Fruit fly (Drosophila melanogaster) whole organism, embryonic: ENCODE measurements around the gene CG15332.

Experiments
- B-H2 ChIP-seq: fragments of 200-800 bp; sonication (Bioruptor generic); optimal IDR thresholded peaks from 2 replicates; lab custom pipeline; 2018; ENCODE audit warnings: missing biosample characterization, mild to moderate bottlenecking, missing genetic modification characterization
- CG11093 ChIP-seq: fragments of 200-800 bp; sonication (Bioruptor generic); IDR thresholded peaks from 3 replicates; pipeline ENCODE4 v1.3.6; 2022; ENCODE audit warnings: missing biosample characterization, missing genetic modification characterization
- CG12236 ChIP-seq: fragments of 200-800 bp; sonication (Bioruptor generic); optimal IDR thresholded peaks from 2 replicates; lab custom pipeline; 2016; ENCODE audit warnings: missing biosample characterization, missing genetic modification characterization
- CG12299 ChIP-seq: fragments of 200-800 bp; sonication (Bioruptor generic); optimal IDR thresholded peaks from 2 replicates; lab custom pipeline; 2018; ENCODE audit warnings: missing biosample characterization, mild to moderate bottlenecking, missing genetic modification characterization
- CG12391 ChIP-seq: fragments of 200-800 bp; sonication (Bioruptor generic); optimal IDR thresholded peaks from 3 replicates; lab custom pipeline; 2018; ENCODE audit warnings: missing biosample characterization, mild to moderate bottlenecking, missing genetic modification characterization, moderate library complexity
- CG12942 ChIP-seq: fragments of 200-800 bp; sonication (Bioruptor generic); optimal IDR thresholded peaks from 3 replicates; lab custom pipeline; 2016; ENCODE audit warnings: missing biosample characterization, missing genetic modification characterization
- CG13296 ChIP-seq: fragments of 200-800 bp; sonication (Bioruptor generic); optimal IDR thresholded peaks from 3 replicates; lab custom pipeline; 2018; ENCODE audit warnings: missing biosample characterization, mild to moderate bottlenecking, missing genetic modification characterization
- CG13424 ChIP-seq: fragments of 200-800 bp; sonication (Bioruptor generic); optimal IDR thresholded peaks from 2 replicates; lab custom pipeline; 2019; ENCODE audit warnings: missing biosample characterization, mild to moderate bottlenecking, missing genetic modification characterization, moderate library complexity
- CG14860 ChIP-seq: fragments of 200-800 bp; sonication (Bioruptor generic); IDR thresholded peaks from 3 replicates; pipeline ENCODE4 v1.3.6; 2022; ENCODE audit warnings: missing biosample characterization, missing genetic modification characterization; ENCODE audit not compliant: partially characterized antibody
- CG1647 ChIP-seq: fragments of 200-800 bp; sonication (Bioruptor generic); optimal IDR thresholded peaks from 3 replicates; lab custom pipeline; 2016; ENCODE audit warnings: missing biosample characterization, missing genetic modification characterization
- CG17361 ChIP-seq: fragments of 200-800 bp; sonication (Bioruptor generic); IDR thresholded peaks from 3 replicates; pipeline ENCODE4 v1.3.6; 2022; ENCODE audit warnings: missing biosample characterization, missing genetic modification characterization
- CG18599 ChIP-seq: fragments of 200-800 bp; sonication (Bioruptor generic); optimal IDR thresholded peaks from 3 replicates; lab custom pipeline; 2017; ENCODE audit warnings: missing biosample characterization, missing genetic modification characterization, mild to moderate bottlenecking, moderate library complexity, missing genetic modification reagents
- CG2129 ChIP-seq: fragments of 200-800 bp; sonication (Bioruptor generic); IDR thresholded peaks from 2 replicates; pipeline ENCODE4 v1.3.6; 2022; ENCODE audit warnings: missing biosample characterization, missing genetic modification characterization; ENCODE audit not compliant: partially characterized antibody
- CG32767 ChIP-seq: fragments of 200-800 bp; sonication (Bioruptor generic); IDR thresholded peaks from 2 replicates; pipeline ENCODE4 v1.3.6; 2022; ENCODE audit warnings: missing biosample characterization, missing genetic modification characterization
- CG33557 ChIP-seq: fragments of 200-800 bp; sonication (Bioruptor generic); optimal IDR thresholded peaks from 2 replicates; lab custom pipeline; 2019; ENCODE audit warnings: missing biosample characterization, mild to moderate bottlenecking, missing genetic modification characterization, moderate library complexity
- CG34376 ChIP-seq: fragments of 200-800 bp; sonication (Bioruptor generic); optimal IDR thresholded peaks from 2 replicates; lab custom pipeline; 2018; ENCODE audit warnings: missing biosample characterization, mild to moderate bottlenecking, missing genetic modification characterization
- CG34422 ChIP-seq: fragments of 200-800 bp; sonication (Bioruptor generic); IDR thresholded peaks from 3 replicates; pipeline ENCODE4 v1.3.6; 2022; ENCODE audit warnings: missing biosample characterization, missing genetic modification characterization
- CG4617 ChIP-seq: fragments of 200-800 bp; sonication (Bioruptor generic); optimal IDR thresholded peaks from 3 replicates; lab custom pipeline; 2016; ENCODE audit warnings: missing biosample characterization, missing genetic modification characterization, borderline replicate concordance
- CG6272 ChIP-seq: fragments of 200-800 bp; sonication (Bioruptor generic); IDR thresholded peaks from 2 replicates; pipeline ENCODE4 v1.3.6; 2022; ENCODE audit warnings: missing biosample characterization, missing genetic modification characterization
- CG6683 ChIP-seq: fragments of 200-800 bp; sonication (Bioruptor generic); optimal IDR thresholded peaks from 2 replicates; lab custom pipeline; 2017; ENCODE audit warnings: missing biosample characterization, mild to moderate bottlenecking, missing genetic modification characterization, missing genetic modification reagents
- CG6765 ChIP-seq: fragments of 200-800 bp; sonication (Bioruptor generic); optimal IDR thresholded peaks from 3 replicates; lab custom pipeline; 2017; ENCODE audit warnings: missing biosample characterization, mild to moderate bottlenecking, missing genetic modification characterization
- Dref ChIP-seq: fragments of 200-800 bp; sonication (Bioruptor generic); IDR thresholded peaks from 2 replicates; pipeline ENCODE4 v1.3.6; 2022; ENCODE audit warnings: missing biosample characterization, missing genetic modification characterization
- ERR ChIP-seq: fragments of 200-800 bp; sonication (Bioruptor generic); optimal IDR thresholded peaks from 2 replicates; lab custom pipeline; 2016; ENCODE audit warnings: missing biosample characterization, missing genetic modification characterization
- Ets65A ChIP-seq: fragments of 200-800 bp; sonication (Bioruptor generic); peaks from one replicate; lab custom pipeline; 2016; ENCODE audit warnings: missing biosample characterization, missing genetic modification characterization
- Hey ChIP-seq: fragments of 200-800 bp; sonication (Bioruptor generic); optimal IDR thresholded peaks from 3 replicates; lab custom pipeline; 2018; ENCODE audit warnings: missing biosample characterization, mild to moderate bottlenecking, missing genetic modification characterization
- Hr3 ChIP-seq: fragments of 200-800 bp; sonication (Bioruptor generic); optimal IDR thresholded peaks from 3 replicates; lab custom pipeline; 2016; ENCODE audit warnings: missing biosample characterization, missing genetic modification characterization
- Neu2 ChIP-seq: fragments of 200-800 bp; sonication (Bioruptor generic); optimal IDR thresholded peaks from 3 replicates; lab custom pipeline; 2016; ENCODE audit warnings: missing biosample characterization, missing genetic modification characterization, borderline replicate concordance
- Nf-YC ChIP-seq: fragments of 200-800 bp; optimal IDR thresholded peaks from 3 replicates; lab custom pipeline; 2019; ENCODE audit warnings: missing biosample characterization, mild to moderate bottlenecking, missing genetic modification characterization, moderate library complexity
- Ravus ChIP-seq: fragments of 200-800 bp; sonication (Bioruptor generic); IDR thresholded peaks from 2 replicates; pipeline ENCODE4 v1.3.6; 2022; ENCODE audit warnings: missing biosample characterization, missing genetic modification characterization
- Side ChIP-seq: fragments of 200-800 bp; sonication (Bioruptor generic); optimal IDR thresholded peaks from 2 replicates; lab custom pipeline; 2016; ENCODE audit warnings: missing biosample characterization, missing genetic modification characterization
- Sry-δ ChIP-seq: fragments of 200-800 bp; sonication (Bioruptor generic); optimal IDR thresholded peaks from 2 replicates; lab custom pipeline; 2016; ENCODE audit warnings: missing biosample characterization, missing genetic modification characterization
- Taf1 ChIP-seq: fragments of 200-800 bp; sonication (Bioruptor generic); IDR thresholded peaks from 2 replicates; pipeline ENCODE4 v1.3.6; 2022; ENCODE audit warnings: missing biosample characterization, missing genetic modification characterization
- Trl ChIP-seq, 3 experiments: fragments of >200 bp in 2 of 3; fragments of 200-800 bp in 1 of 3; sonication (Bioruptor generic) in 1 of 3; optimal IDR thresholded peaks; 2 replicates in 1 of 3; 3 replicates in 2 of 3; lab custom pipeline; 2016 to 2017; ENCODE audit warnings: missing biosample characterization in 1 of 3, missing genetic modification characterization in 1 of 3
- br ChIP-seq: fragments of >200 bp; optimal IDR thresholded peaks from 2 replicates; lab custom pipeline; 2017
- cato ChIP-seq: fragments of 200-800 bp; sonication (Bioruptor generic); optimal IDR thresholded peaks from 2 replicates; lab custom pipeline; 2016; ENCODE audit warnings: missing biosample characterization, missing genetic modification characterization, borderline replicate concordance
- crp ChIP-seq, 2 experiments: fragments of 200-800 bp; sonication (Bioruptor generic); optimal IDR thresholded peaks; 2 replicates in 1 of 2; 3 replicates in 1 of 2; lab custom pipeline; 2017; ENCODE audit warnings: missing biosample characterization in 2 of 2, missing genetic modification characterization in 2 of 2, mild to moderate bottlenecking in 1 of 2, moderate library complexity in 1 of 2
- da ChIP-seq: fragments of 200-800 bp; sonication (Bioruptor generic); optimal IDR thresholded peaks from 2 replicates; lab custom pipeline; 2016; ENCODE audit warnings: missing biosample characterization, missing genetic modification characterization
- en ChIP-seq: fragments of 200-800 bp; sonication (Bioruptor generic); optimal IDR thresholded peaks from 2 replicates; lab custom pipeline; 2016; ENCODE audit warnings: missing biosample characterization, missing genetic modification characterization
- fd64A ChIP-seq: fragments of 200-800 bp; sonication (Bioruptor generic); optimal IDR thresholded peaks from 3 replicates; lab custom pipeline; 2018; ENCODE audit warnings: missing biosample characterization, mild to moderate bottlenecking, missing genetic modification characterization
- fd96Cb ChIP-seq: fragments of 200-800 bp; sonication (Bioruptor generic); optimal IDR thresholded peaks from 2 replicates; lab custom pipeline; 2018; ENCODE audit warnings: missing biosample characterization, mild to moderate bottlenecking, missing genetic modification characterization, moderate library complexity
- kni ChIP-seq: fragments of 200-800 bp; sonication (Bioruptor generic); optimal IDR thresholded peaks from 3 replicates; lab custom pipeline; 2017; ENCODE audit warnings: mild to moderate bottlenecking, missing biosample characterization, missing genetic modification reagents, missing genetic modification characterization
- maf-S ChIP-seq: fragments of 200-800 bp; sonication (Bioruptor generic); optimal IDR thresholded peaks from 2 replicates; lab custom pipeline; 2016; ENCODE audit warnings: missing biosample characterization, missing genetic modification characterization
- onecut ChIP-seq: fragments of 200-800 bp; sonication (Bioruptor generic); IDR thresholded peaks from 2 replicates; pipeline ENCODE4 v1.3.6; 2022; ENCODE audit warnings: missing biosample characterization, missing genetic modification characterization
- p53 ChIP-seq: fragments of 200-800 bp; sonication (Bioruptor generic); optimal IDR thresholded peaks from 2 replicates; lab custom pipeline; 2016; ENCODE audit warnings: missing biosample characterization, missing genetic modification characterization
- pnt ChIP-seq: fragments of 200-800 bp; sonication (Bioruptor generic); optimal IDR thresholded peaks from 3 replicates; lab custom pipeline; 2016; ENCODE audit warnings: missing biosample characterization, missing genetic modification characterization
- repo ChIP-seq: fragments of 200-800 bp; sonication (Bioruptor generic); optimal IDR thresholded peaks from 2 replicates; lab custom pipeline; 2016; ENCODE audit warnings: missing biosample characterization, missing genetic modification characterization
- toy ChIP-seq: fragments of 200-800 bp; sonication (Bioruptor generic); IDR thresholded peaks from 2 replicates; pipeline ENCODE4 v1.3.6; 2022; ENCODE audit warnings: missing biosample characterization, missing genetic modification characterization
- yki ChIP-seq: fragments of >200 bp; optimal IDR thresholded peaks from 3 replicates; lab custom pipeline; 2018

Gene CG15332

dm6 chrX:7908239-7909068 is 47.3 kb downstream of the CG15332 start, which contains the start of the genes dpr14 and spidey (continued):
- TF ChIP-seq CG13424 (tag; lab: Kevin White, UChicago) (peak; percentile 92), Hr3 (GFP tag; lab: Kevin White, UChicago) (peak; percentile 87), Hey (tag; lab: Kevin White, UChicago) (peak; percentile 67), CG6683 (GFP tag; lab: Kevin White, UChicago) (peak; percentile 85), B-H2 (GFP tag; lab: Kevin White, UChicago) (peak; percentile 90), Nf-YC (tag; lab: Kevin White, UChicago) (peak; percentile 86), Side (GFP tag; lab: Kevin White, UChicago) (peak; percentile 87), CG2129 (GFP tag; lab: Robert Waterston, UW) (no peak), onecut (peak; percentile 87), CG6765 (peak; percentile 90), Trl (optimal IDR thresholded peaks at IDR 0.05; lab: Kevin White, UChicago) (peak in 1 of 2 experiments; percentile 19), Trl (GFP tag; optimal IDR thresholded peaks at IDR 0.05; lab: Kevin White, UChicago) (peak; percentile 87), fd64A (GFP tag; lab: Kevin White, UChicago) (peak; percentile 74), CG1647 (GFP tag; lab: Kevin White, UChicago) (peak; percentile 81), Ets65A (GFP tag; lab: Kevin White, UChicago) (peak; percentile 97), Neu2 (peak; percentile 13), CG34422 (GFP tag; lab: Robert Waterston, UW) (peak; percentile 91), br (no peak), Sry-δ (GFP tag; lab: Kevin White, UChicago) (peak; percentile 45), Taf1 (peak; percentile 89), CG34376 (GFP tag; lab: Kevin White, UChicago) (peak; percentile 95), maf-S (GFP tag; lab: Kevin White, UChicago) (peak; percentile 86), CG11093 (GFP tag; lab: Robert Waterston, UW) (peak; percentile 89), toy (GFP tag; lab: Robert Waterston, UW) (peak; percentile 78), fd96Cb (peak; percentile 88), p53 (GFP tag; lab: Kevin White, UChicago) (peak; percentile 5), CG12236 (peak; percentile 72), kni (GFP tag; lab: Kevin White, UChicago) (peak; percentile 86), CG14860 (GFP tag; lab: Robert Waterston, UW) (no peak), CG18599 (peak; percentile 97), da (GFP tag; lab: Kevin White, UChicago) (peak; percentile 63), yki (lab: Kevin White, UChicago) (no peak), CG12299 (peak; percentile 88), CG12391 (peak; percentile 91), CG33557 (GFP tag; lab: Kevin White, UChicago) (peak; percentile 77), en (GFP tag; lab: Kevin White, UChicago) (peak; percentile 38), CG6272 (GFP tag; lab: Robert Waterston, UW) (peak; percentile 79), Dref (peak; percentile 58), CG4617 (GFP tag; lab: Kevin White, UChicago) (peak; percentile 60), CG32767 (peak; percentile 88), CG17361 (peak; percentile 86), Ravus (GFP tag; lab: Robert Waterston, UW) (peak; percentile 67), pnt (peak; percentile 73), cato (GFP tag; lab: Kevin White, UChicago) (peak; percentile 76), ERR (GFP tag; lab: Kevin White, UChicago) (peak; percentile 77), repo (GFP tag; lab: Kevin White, UChicago) (peak; percentile 74), CG12942 (GFP tag; lab: Kevin White, UChicago) (peak; percentile 74), crp (GFP tag; optimal IDR thresholded peaks at IDR 0.05; lab: Kevin White, UChicago) (peak in 1 of 2 experiments; percentile 36), CG13296 (GFP tag; lab: Kevin White, UChicago) (peak; percentile 92)
